Worm (Caenorhabditis elegans): ENCODE data around the gene kgb-2.
A peak's percentile ranks its signal among the peaks of the same experiment; 100 is the strongest.

kgb-2 gene

DNA sequence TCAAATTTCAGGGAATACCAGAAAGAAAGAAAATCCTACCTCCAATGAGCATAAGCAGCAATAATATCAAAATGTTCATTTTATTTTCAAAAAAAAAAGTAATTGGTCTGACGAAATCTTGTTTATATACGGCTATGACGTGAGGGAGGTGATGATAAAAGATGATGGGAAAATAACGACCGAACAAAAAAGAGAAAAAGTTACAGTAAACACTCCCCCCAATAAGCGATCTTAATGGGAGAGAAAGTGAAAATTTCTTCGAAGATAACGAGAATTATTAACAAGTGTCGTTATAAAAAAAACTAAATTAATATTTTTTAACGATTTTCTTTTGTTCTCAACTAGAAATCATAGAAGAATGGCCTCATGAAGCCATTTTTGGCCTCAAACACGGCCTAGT lies 6.6 kb upstream of the kgb-2 start, which contains the start of gene Y37E11B.7:
Gene Y37E11B.7 (minus strand): TSS at position 207 of the 400 bp plus-strand sequence.
- TF ChIP-seq hrde-1 (tag; optimal IDR thresholded peaks at IDR 0.05; ENCODE audit: borderline replicate concordance) = no peak
- TF ChIP-seq C06A6.2 (GFP tag; conservative IDR thresholded peaks at IDR 0.05) = no peak
- no peak for TF ChIP-seq snpc-4 (GFP tag; optimal IDR thresholded peaks at IDR 0.05)
- TF ChIP-seq snpc-4 (tag; optimal IDR thresholded peaks at IDR 0.05) = no peak
- TF ChIP-seq ztf-26 (tag; optimal IDR thresholded peaks at IDR 0.05) = no peak
- TF ChIP-seq rec-8 (tag; optimal IDR thresholded peaks at IDR 0.05) = no peak
- TF ChIP-seq nhr-27 (tag; optimal IDR thresholded peaks at IDR 0.05) = no peak
- TF ChIP-seq lag-1 (GFP tag; IDR thresholded peaks at IDR 0.05) = no peak
- no peak for TF ChIP-seq lsl-1 (GFP tag; optimal IDR thresholded peaks at IDR 0.05)
- TF ChIP-seq dpff-1 (tag; optimal IDR thresholded peaks at IDR 0.05) = no peak
- no peak for TF ChIP-seq athp-1 (tag; optimal IDR thresholded peaks at IDR 0.05)
- no peak for TF ChIP-seq pbrm-1 (GFP tag; IDR thresholded peaks at IDR 0.05)
- no peak for TF ChIP-seq ztf-28 (GFP tag; IDR thresholded peaks at IDR 0.05)
- no peak for TF ChIP-seq lin-35 (GFP tag; optimal IDR thresholded peaks at IDR 0.05)
- TF ChIP-seq sea-2 (GFP tag; IDR thresholded peaks at IDR 0.05) = no peak
- TF ChIP-seq Y53F4B.3 (GFP tag; IDR thresholded peaks at IDR 0.05) = no peak
- no peak for TF ChIP-seq ceh-58 (GFP tag; IDR thresholded peaks at IDR 0.05)
- no peak for TF ChIP-seq let-607 (tag; optimal IDR thresholded peaks at IDR 0.05)
- no peak for TF ChIP-seq sdz-38 (tag; optimal IDR thresholded peaks at IDR 0.05)
- no peak for TF ChIP-seq F37B4.10 (GFP tag; IDR thresholded peaks at IDR 0.05)
- no peak for TF ChIP-seq lin-54 (GFP tag; optimal IDR thresholded peaks at IDR 0.05)

DNA sequence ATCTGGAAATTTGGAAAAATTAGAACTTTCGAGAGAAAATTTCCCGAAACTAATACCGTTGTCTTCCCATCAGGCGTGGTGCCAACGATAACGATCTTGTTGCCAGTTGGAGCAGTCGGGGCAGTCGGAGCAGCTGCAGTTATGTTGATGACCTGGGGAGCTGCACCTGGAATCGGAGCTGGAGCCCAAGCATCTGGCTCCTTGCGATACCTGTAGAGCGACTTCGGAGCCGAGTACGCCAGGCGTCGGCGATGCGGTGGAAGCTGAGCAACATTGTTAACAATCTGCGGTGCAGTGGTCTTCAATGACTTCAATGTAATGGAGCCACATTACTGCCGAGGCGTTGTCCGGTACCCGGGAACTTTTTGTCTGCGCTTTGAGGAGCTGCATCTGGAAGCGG lies 4.7 kb upstream of the kgb-2 start:
- TF ChIP-seq somi-1 (GFP tag; optimal IDR thresholded peaks at IDR 0.05) = no peak
- no peak for TF ChIP-seq aptf-2 (GFP tag; conservative IDR thresholded peaks at IDR 0.05)
- TF ChIP-seq zfh-2 (GFP tag; conservative IDR thresholded peaks at IDR 0.05) = peak; percentile 72
- peak; percentile 23; the same call in 1 of the 2 replicates for TF ChIP-seq egrh-3 (GFP tag; IDR thresholded peaks at IDR 0.05)

DNA sequence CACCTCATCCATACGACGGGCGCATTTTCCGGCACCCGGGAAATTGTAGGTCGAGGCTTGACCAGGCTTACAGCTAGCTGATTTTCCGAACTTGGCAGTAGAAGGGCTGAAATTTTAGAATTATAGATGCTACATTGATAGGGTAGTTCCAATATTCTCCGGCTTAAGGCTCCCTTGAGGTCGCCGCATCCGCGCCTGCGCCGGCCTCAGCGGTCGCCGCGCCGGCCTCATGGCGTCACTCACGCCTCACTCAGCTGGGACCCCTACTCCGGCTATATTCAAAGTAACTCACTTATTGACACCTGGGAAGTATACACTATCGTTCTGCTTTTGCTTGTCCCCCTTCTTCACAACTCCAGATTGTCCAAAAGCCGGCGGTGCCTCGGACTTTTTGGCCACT lies 2.5 kb upstream of the kgb-2 start:
- TF ChIP-seq tbx-9 (tag; optimal IDR thresholded peaks at IDR 0.05; ENCODE audit: borderline replicate concordance) = no peak
- TF ChIP-seq dox-1 (GFP tag; IDR thresholded peaks at IDR 0.05) = peak; percentile 12; the same call in 1 of the 2 replicates
- peak; percentile 78 for TF ChIP-seq zfh-2 (GFP tag; conservative IDR thresholded peaks at IDR 0.05)
- TF ChIP-seq ztf-6 (GFP tag; IDR thresholded peaks at IDR 0.05) = no peak
- peak; percentile 55; the same call in 1 of the 2 replicates for TF ChIP-seq egrh-3 (GFP tag; IDR thresholded peaks at IDR 0.05)
- no peak for TF ChIP-seq B0019.2 (GFP tag; conservative IDR thresholded peaks at IDR 0.05)
- no peak for TF ChIP-seq tbp1 (GFP tag; optimal IDR thresholded peaks at IDR 0.05)
- no peak for TF ChIP-seq pha-4 (tag; optimal IDR thresholded peaks at IDR 0.05)
- TF ChIP-seq F39B2.1 (GFP tag; IDR thresholded peaks at IDR 0.05) = no peak

DNA sequence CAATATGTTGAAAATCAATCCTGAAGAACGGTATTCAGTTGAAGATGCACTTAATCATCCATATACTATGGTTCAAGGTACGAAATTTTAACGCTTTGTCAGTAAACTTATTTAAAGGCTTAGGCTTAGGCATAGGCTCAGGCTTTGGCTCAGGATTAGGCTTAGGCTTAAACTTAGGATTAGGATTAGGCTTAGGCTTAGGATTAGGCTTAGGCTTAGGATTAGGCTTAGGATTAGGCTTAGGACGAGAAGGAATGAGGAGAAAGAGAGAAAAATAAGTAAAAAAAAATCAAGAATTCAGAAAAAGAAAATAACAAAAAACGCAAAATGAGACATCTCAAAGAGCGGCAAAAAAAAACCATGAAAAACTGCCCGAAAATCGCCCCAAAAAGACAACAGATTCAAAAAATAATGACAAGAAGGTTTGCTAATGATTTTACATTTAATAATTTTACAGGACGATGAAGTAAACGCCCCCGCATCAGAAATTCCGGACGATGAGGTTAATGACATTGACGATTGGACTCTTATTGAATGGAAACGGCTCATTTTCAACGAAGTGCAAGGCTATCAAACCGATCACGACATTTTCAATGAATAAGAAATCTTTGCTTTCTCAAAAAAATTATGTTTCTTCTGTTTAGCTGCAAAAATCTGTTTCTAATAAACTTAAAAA lies 2.1 kb downstream of the kgb-2 start:
- TF ChIP-seq repo-1 (tag; optimal IDR thresholded peaks at IDR 0.05) (peak; percentile 68), B0035.1 (tag; optimal IDR thresholded peaks at IDR 0.05) (no peak), tlf-1 (GFP tag; optimal IDR thresholded peaks at IDR 0.05) (peak; percentile 44), F23B12.7 (tag; optimal IDR thresholded peaks at IDR 0.05; ENCODE audit: insufficient read depth) (no peak), madf-10 (tag; optimal IDR thresholded peaks at IDR 0.05) (peak; percentile 1), Y53G8AR.9 (GFP tag; conservative IDR thresholded peaks at IDR 0.05) (peak; percentile 31; the same call in 1 of the 2 replicates), cebp-1 (GFP tag; IDR thresholded peaks at IDR 0.05) (no peak), cebp-1 (tag; optimal IDR thresholded peaks at IDR 0.05) (peak; percentile 12), B0019.2 (GFP tag; conservative IDR thresholded peaks at IDR 0.05) (no peak)

Data from whole organism, young adult.